Fruit fly (Drosophila melanogaster) whole organism, embryonic: ENCODE measurements around the gene CG9586.
A peak's percentile ranks its signal among the peaks of the same experiment; 100 is the strongest.

Experiments
- ATbp ChIP-seq: fragments of 200-800 bp; sonication (Bioruptor generic); optimal IDR thresholded peaks from 2 replicates; lab custom pipeline; 2017; ENCODE audit warnings: missing biosample characterization, mild to moderate bottlenecking, missing genetic modification characterization, missing genetic modification reagents
- Ada2b ChIP-seq: fragments of 200-800 bp; sonication (Bioruptor generic); IDR thresholded peaks from 2 replicates; pipeline ENCODE4 v1.3.6; 2022; ENCODE audit warnings: missing biosample characterization, missing genetic modification characterization
- BEAF-32 ChIP-seq: fragments of 200-800 bp; sonication (Bioruptor generic); optimal IDR thresholded peaks from 3 replicates; lab custom pipeline; 2017; ENCODE audit warnings: missing biosample characterization, missing genetic modification characterization, mild to moderate bottlenecking, moderate library complexity, missing genetic modification reagents
- CG10147 ChIP-seq: fragments of 200-800 bp; sonication (Bioruptor generic); optimal IDR thresholded peaks from 2 replicates; lab custom pipeline; 2019; ENCODE audit warnings: missing biosample characterization, mild to moderate bottlenecking, missing genetic modification characterization, moderate library complexity
- CG10321 ChIP-seq: fragments of 200-800 bp; sonication (Bioruptor generic); IDR thresholded peaks from 2 replicates; pipeline ENCODE4 v1.3.6; 2022; ENCODE audit warnings: missing biosample characterization, missing genetic modification characterization
- CG10366 ChIP-seq: fragments of 200-800 bp; sonication (Bioruptor generic); IDR thresholded peaks from 2 replicates; pipeline ENCODE4 v1.3.6; 2022; ENCODE audit warnings: missing biosample characterization, missing genetic modification characterization
- CG11504 ChIP-seq: fragments of 200-800 bp; sonication (Bioruptor generic); optimal IDR thresholded peaks from 3 replicates; lab custom pipeline; 2019; ENCODE audit warnings: missing biosample characterization, mild to moderate bottlenecking, missing genetic modification characterization, moderate library complexity
- CG12071 ChIP-seq: fragments of 200-800 bp; sonication (Bioruptor generic); optimal IDR thresholded peaks from 3 replicates; lab custom pipeline; 2018; ENCODE audit warnings: missing biosample characterization, mild to moderate bottlenecking, missing genetic modification characterization
- CG13894 ChIP-seq: fragments of 200-800 bp; sonication (Bioruptor generic); optimal IDR thresholded peaks from 3 replicates; lab custom pipeline; 2018; ENCODE audit warnings: missing biosample characterization, mild to moderate bottlenecking, missing genetic modification characterization, moderate library complexity
- CG14710 ChIP-seq: fragments of 200-800 bp; sonication (Bioruptor generic); optimal IDR thresholded peaks from 3 replicates; lab custom pipeline; 2019; ENCODE audit warnings: missing biosample characterization, mild to moderate bottlenecking, missing genetic modification characterization, moderate library complexity
- CG15514 ChIP-seq: fragments of 200-800 bp; sonication (Bioruptor generic); optimal IDR thresholded peaks from 3 replicates; lab custom pipeline; 2017; ENCODE audit warnings: missing biosample characterization, missing genetic modification characterization, mild to moderate bottlenecking, moderate library complexity, missing genetic modification reagents
- CG16779 ChIP-seq: fragments of 200-800 bp; sonication (Bioruptor generic); IDR thresholded peaks from 2 replicates; pipeline ENCODE4 v1.3.6; 2022; ENCODE audit warnings: missing biosample characterization, missing genetic modification characterization
- CG16813 ChIP-seq: fragments of 200-800 bp; sonication (Bioruptor generic); IDR thresholded peaks from 3 replicates; pipeline ENCODE4 v1.3.6; 2022; ENCODE audit warnings: missing biosample characterization, missing genetic modification characterization; ENCODE audit not compliant: partially characterized antibody
- CG17385 ChIP-seq: fragments of 200-800 bp; sonication (Bioruptor generic); optimal IDR thresholded peaks from 3 replicates; lab custom pipeline; 2018; ENCODE audit warnings: missing biosample characterization, mild to moderate bottlenecking, missing genetic modification characterization
- CG2202 ChIP-seq: fragments of 200-800 bp; sonication (Bioruptor generic); optimal IDR thresholded peaks from 2 replicates; lab custom pipeline; 2018; ENCODE audit warnings: missing biosample characterization, mild to moderate bottlenecking, missing genetic modification characterization
- CG31365 ChIP-seq: fragments of 200-800 bp; sonication (Bioruptor generic); optimal IDR thresholded peaks from 2 replicates; lab custom pipeline; 2018; ENCODE audit warnings: missing biosample characterization, mild to moderate bottlenecking, missing genetic modification characterization
- CG3838 ChIP-seq: fragments of 200-800 bp; sonication (Bioruptor generic); optimal IDR thresholded peaks from 3 replicates; lab custom pipeline; 2016; ENCODE audit warnings: missing biosample characterization, missing genetic modification characterization
- CG4730 ChIP-seq: fragments of 200-800 bp; sonication (Bioruptor generic); IDR thresholded peaks from 2 replicates; pipeline ENCODE4 v1.3.6; 2022; ENCODE audit warnings: missing biosample characterization, missing genetic modification characterization
- CG5953 ChIP-seq: fragments of 200-800 bp; sonication (Bioruptor generic); IDR thresholded peaks from 2 replicates; pipeline ENCODE4 v1.3.6; 2022; ENCODE audit warnings: missing biosample characterization, missing genetic modification characterization
- CG7357 ChIP-seq: fragments of 200-800 bp; sonication (Bioruptor generic); IDR thresholded peaks from 3 replicates; pipeline ENCODE4 v1.3.6; 2022; ENCODE audit warnings: missing biosample characterization, missing genetic modification characterization
- CG9727 ChIP-seq: fragments of 200-800 bp; sonication (Bioruptor generic); optimal IDR thresholded peaks from 3 replicates; lab custom pipeline; 2017; ENCODE audit warnings: missing biosample characterization, mild to moderate bottlenecking, missing genetic modification characterization
- D19B ChIP-seq: fragments of 200-800 bp; sonication (Bioruptor generic); optimal IDR thresholded peaks from 2 replicates; lab custom pipeline; 2017; ENCODE audit warnings: missing biosample characterization, mild to moderate bottlenecking, missing genetic modification characterization
- Eip74EF ChIP-seq, 2 experiments: fragments of 200-800 bp in 1 of 2; fragments of >200 bp in 1 of 2; sonication (Bioruptor generic) in 1 of 2; optimal IDR thresholded peaks; 2 replicates each; lab custom pipeline; 2017 to 2019; ENCODE audit warnings: missing biosample characterization in 2 of 2, missing genetic modification characterization in 2 of 2, mild to moderate bottlenecking in 1 of 2, moderate library complexity in 1 of 2
- MTF-1 ChIP-seq: fragments of 200-800 bp; sonication (Bioruptor generic); optimal IDR thresholded peaks from 2 replicates; lab custom pipeline; 2018; ENCODE audit warnings: missing biosample characterization, mild to moderate bottlenecking, missing genetic modification characterization, borderline replicate concordance
- Nf-YB ChIP-seq: fragments of 200-800 bp; sonication (Bioruptor generic); optimal IDR thresholded peaks from 3 replicates; lab custom pipeline; 2019; ENCODE audit warnings: missing biosample characterization, mild to moderate bottlenecking, missing genetic modification characterization, moderate library complexity
- Scr ChIP-seq: fragments of 200-800 bp; sonication (Bioruptor generic); IDR thresholded peaks from 2 replicates; pipeline ENCODE4 v1.3.6; 2022; ENCODE audit warnings: missing biosample characterization, missing genetic modification characterization; ENCODE audit not compliant: partially characterized antibody
- Ssrp ChIP-seq: fragments of 200-800 bp; sonication (Bioruptor generic); optimal IDR thresholded peaks from 2 replicates; lab custom pipeline; 2018; ENCODE audit warnings: missing biosample characterization, mild to moderate bottlenecking, missing genetic modification characterization, moderate library complexity
- Tbp ChIP-seq: fragments of >200 bp; optimal IDR thresholded peaks from 2 replicates; lab custom pipeline; 2018; ENCODE audit warnings: missing biosample characterization, missing genetic modification characterization
- abd-A ChIP-seq: fragments of 200-800 bp; sonication (Bioruptor generic); optimal IDR thresholded peaks from 3 replicates; lab custom pipeline; 2019; ENCODE audit warnings: missing biosample characterization, mild to moderate bottlenecking, missing genetic modification characterization, moderate library complexity
- ap ChIP-seq: fragments of 200-800 bp; sonication (Bioruptor generic); IDR thresholded peaks from 2 replicates; pipeline ENCODE4 v1.3.6; 2022; ENCODE audit warnings: missing biosample characterization, missing genetic modification characterization
- ash1 ChIP-seq: fragments of 200-800 bp; sonication (Bioruptor generic); optimal IDR thresholded peaks from 2 replicates; lab custom pipeline; 2018; ENCODE audit warnings: missing biosample characterization, mild to moderate bottlenecking, missing genetic modification characterization
- ato ChIP-seq: fragments of 200-800 bp; sonication (Bioruptor generic); IDR thresholded peaks from 2 replicates; pipeline ENCODE4 v1.3.6; 2022; ENCODE audit warnings: missing biosample characterization, missing genetic modification characterization; ENCODE audit not compliant: partially characterized antibody
- bbx ChIP-seq: fragments of 200-800 bp; sonication (Bioruptor generic); IDR thresholded peaks from 2 replicates; pipeline ENCODE4 v1.3.6; 2022; ENCODE audit warnings: missing biosample characterization, missing genetic modification characterization; ENCODE audit not compliant: partially characterized antibody
- cad ChIP-seq: fragments of >200 bp; optimal IDR thresholded peaks from 2 replicates; lab custom pipeline; 2017; ENCODE audit warnings: missing biosample characterization, missing genetic modification characterization
- cas ChIP-seq: fragments of 200-800 bp; sonication (Bioruptor generic); IDR thresholded peaks from 2 replicates; pipeline ENCODE4 v1.3.6; 2022; ENCODE audit warnings: missing biosample characterization, missing genetic modification characterization
- danr ChIP-seq: fragments of 200-800 bp; sonication (Bioruptor generic); IDR thresholded peaks from 2 replicates; pipeline ENCODE4 v1.3.6; 2022; ENCODE audit warnings: missing biosample characterization, missing genetic modification characterization
- hb ChIP-seq: fragments of 200-800 bp; sonication (Bioruptor generic); IDR thresholded peaks from 3 replicates; pipeline ENCODE4 v1.3.6; 2022; ENCODE audit warnings: missing biosample characterization, missing genetic modification characterization; ENCODE audit not compliant: partially characterized antibody
- jing ChIP-seq: fragments of 200-800 bp; sonication (Bioruptor generic); optimal IDR thresholded peaks from 2 replicates; lab custom pipeline; 2018; ENCODE audit warnings: missing biosample characterization, mild to moderate bottlenecking, missing genetic modification characterization
- kay ChIP-seq: fragments of 200-800 bp; sonication (Bioruptor generic); optimal IDR thresholded peaks from 2 replicates; lab custom pipeline; 2016; ENCODE audit warnings: missing biosample characterization, missing genetic modification characterization
- pfk ChIP-seq: fragments of 200-800 bp; sonication (Bioruptor generic); optimal IDR thresholded peaks from 2 replicates; lab custom pipeline; 2018; ENCODE audit warnings: missing biosample characterization, mild to moderate bottlenecking, missing genetic modification characterization, moderate library complexity
- pnt ChIP-seq: fragments of 200-800 bp; sonication (Bioruptor generic); optimal IDR thresholded peaks from 3 replicates; lab custom pipeline; 2016; ENCODE audit warnings: missing biosample characterization, missing genetic modification characterization
- ranshi ChIP-seq: fragments of 200-800 bp; sonication (Bioruptor generic); IDR thresholded peaks from 2 replicates; pipeline ENCODE4 v1.3.6; 2022; ENCODE audit warnings: missing biosample characterization, missing genetic modification characterization
- slou ChIP-seq: fragments of 200-800 bp; sonication (Bioruptor generic); optimal IDR thresholded peaks from 3 replicates; lab custom pipeline; 2016; ENCODE audit warnings: missing biosample characterization, missing genetic modification characterization
- tgo ChIP-seq: fragments of 200-800 bp; sonication (Bioruptor generic); IDR thresholded peaks from 3 replicates; pipeline ENCODE4 v1.3.6; 2022; ENCODE audit warnings: missing biosample characterization, missing genetic modification characterization
- tio ChIP-seq: fragments of 200-800 bp; sonication (Bioruptor generic); optimal IDR thresholded peaks from 2 replicates; lab custom pipeline; 2017; ENCODE audit warnings: missing biosample characterization, missing genetic modification characterization, inconsistent platforms
- tll ChIP-seq, 2 experiments: fragments of 200-800 bp in 1 of 2; fragments of >200 bp in 1 of 2; sonication (Bioruptor generic) in 1 of 2; optimal IDR thresholded peaks; 2 replicates each; lab custom pipeline; 2017 to 2019; ENCODE audit warnings: missing biosample characterization in 2 of 2, missing genetic modification characterization in 2 of 2, mild to moderate bottlenecking in 1 of 2, moderate library complexity in 1 of 2
- toy ChIP-seq: fragments of 200-800 bp; sonication (Bioruptor generic); IDR thresholded peaks from 2 replicates; pipeline ENCODE4 v1.3.6; 2022; ENCODE audit warnings: missing biosample characterization, missing genetic modification characterization
- zen2 ChIP-seq: fragments of 200-800 bp; sonication (Bioruptor generic); IDR thresholded peaks from 3 replicates; pipeline ENCODE4 v1.3.6; 2022; ENCODE audit warnings: missing biosample characterization, missing genetic modification characterization; ENCODE audit not compliant: partially characterized antibody
- zfh1 ChIP-seq: fragments of 200-800 bp; sonication (Bioruptor generic); IDR thresholded peaks from 3 replicates; pipeline ENCODE4 v1.3.6; 2022; ENCODE audit warnings: missing biosample characterization, missing genetic modification characterization

Gene CG9586

dm6 chr2L:9133169-9133568 lies 33.1 kb downstream of the CG9586 start (continued):
- TF ChIP-seq Ssrp (tag; lab: Kevin White, UChicago), result peak; percentile 84
- peak; percentile 19 for TF ChIP-seq MTF-1 (GFP tag; lab: Kevin White, UChicago)
- no peak for TF ChIP-seq hb (GFP tag; lab: Robert Waterston, UW)
- TF ChIP-seq CG12071 (GFP tag; lab: Kevin White, UChicago), result no peak
- TF ChIP-seq CG14710, result peak; percentile 90
- TF ChIP-seq tio (GFP tag; lab: Kevin White, UChicago), result peak; percentile 57
- TF ChIP-seq CG10366 (GFP tag; lab: Robert Waterston, UW), result peak; percentile 29; the same call in 1 of the 2 replicates
- TF ChIP-seq CG9727 (GFP tag; lab: Kevin White, UChicago), result peak; percentile 86
- no peak for TF ChIP-seq CG15514 (GFP tag; lab: Kevin White, UChicago)
- TF ChIP-seq CG16779 (GFP tag; lab: Robert Waterston, UW), result no peak
- TF ChIP-seq CG17385 (GFP tag; lab: Kevin White, UChicago), result peak; percentile 72
- TF ChIP-seq bbx (GFP tag; lab: Robert Waterston, UW), result no peak
- TF ChIP-seq CG4730 (GFP tag; lab: Robert Waterston, UW), result peak; percentile 57
- peak; percentile 68 for TF ChIP-seq tgo (GFP tag; lab: Robert Waterston, UW)
- TF ChIP-seq CG11504 (tag; lab: Kevin White, UChicago), result peak; percentile 83
- TF ChIP-seq Tbp, result no peak
- no peak for TF ChIP-seq CG3838 (GFP tag; lab: Kevin White, UChicago)
- 0 out of 3 replicates have a peak, but pooled peaks have one; percentile 35 for TF ChIP-seq CG7357
- peak; percentile 13 for TF ChIP-seq slou (GFP tag; lab: Kevin White, UChicago)
- no peak for TF ChIP-seq Scr
- TF ChIP-seq CG16813 (GFP tag; lab: Robert Waterston, UW), result no peak
- no peak for TF ChIP-seq cas (GFP tag; lab: Robert Waterston, UW)
- peak; percentile 68 for TF ChIP-seq Ada2b (GFP tag; lab: Robert Waterston, UW)
- TF ChIP-seq pnt, result no peak
- peak; percentile 61 for TF ChIP-seq CG10147 (GFP tag; lab: Kevin White, UChicago)
- peak; percentile 57 for TF ChIP-seq ap (GFP tag; lab: Robert Waterston, UW)
- peak in 1 of 2 experiments; percentile 79 for TF ChIP-seq Eip74EF (GFP tag; optimal IDR thresholded peaks at IDR 0.05; lab: Kevin White, UChicago)
- no peak for TF ChIP-seq ash1 (GFP tag; lab: Kevin White, UChicago)
- no peak for TF ChIP-seq cad (GFP tag; lab: Kevin White, UChicago)
- 0 out of 2 replicates have a peak, but pooled peaks have one; percentile 47 for TF ChIP-seq danr (GFP tag; lab: Robert Waterston, UW)
- no peak for TF ChIP-seq zen2 (GFP tag; lab: Robert Waterston, UW)
- TF ChIP-seq jing (GFP tag; lab: Kevin White, UChicago), result peak; percentile 30
- no peak for TF ChIP-seq CG31365 (tag; lab: Kevin White, UChicago)
- no peak for TF ChIP-seq pfk (GFP tag; lab: Kevin White, UChicago)
- no peak for TF ChIP-seq abd-A (tag; lab: Kevin White, UChicago)
- TF ChIP-seq CG5953 (GFP tag; lab: Robert Waterston, UW), result no peak
- peak; percentile 79 for TF ChIP-seq ATbp
- no peak for TF ChIP-seq ato (GFP tag; lab: Robert Waterston, UW)
- peak; percentile 70 for TF ChIP-seq CG2202 (tag; lab: Kevin White, UChicago)
- TF ChIP-seq tll (GFP tag; optimal IDR thresholded peaks at IDR 0.05; lab: Kevin White, UChicago), result no peak
- TF ChIP-seq CG10321 (GFP tag; lab: Robert Waterston, UW), result peak; percentile 29; the same call in 1 of the 2 replicates
- no peak for TF ChIP-seq kay (GFP tag; lab: Kevin White, UChicago)
- TF ChIP-seq D19B (GFP tag; lab: Kevin White, UChicago), result no peak
- no peak for TF ChIP-seq BEAF-32 (GFP tag; lab: Kevin White, UChicago)
- TF ChIP-seq ranshi (GFP tag; lab: Robert Waterston, UW), result peak; percentile 77
- TF ChIP-seq Nf-YB (GFP tag; lab: Kevin White, UChicago), result peak; percentile 62
- TF ChIP-seq zfh1 (GFP tag; lab: Robert Waterston, UW), result peak; percentile 40; the same call in 1 of the 3 replicates
- TF ChIP-seq CG13894 (tag; lab: Kevin White, UChicago), result no peak
- no peak for TF ChIP-seq toy (GFP tag; lab: Robert Waterston, UW)
